Worm (Caenorhabditis elegans) whole organism, L3 larva: ENCODE results near the gene F09E5.16.
"Not testable (repeated sequence)": the region's sequence is repeated elsewhere in the genome, so short reads cannot be mapped to it uniquely, and the experiment has no call there.

ENCODE experiments used
- R02D3.7 ChIP-seq: fragments of 150-350 bp; optimal IDR thresholded peaks from 2 replicates; lab custom pipeline; 2014; ENCODE audit warnings: missing biosample characterization, missing genetic modification characterization
- aly-2 ChIP-seq: fragments of 150-350 bp; optimal IDR thresholded peaks from 2 replicates; lab custom pipeline; 2014; ENCODE audit warnings: missing biosample characterization, missing genetic modification characterization
- ceh-16 ChIP-seq: sonication (generic microtip); optimal IDR thresholded peaks from 2 replicates; lab custom pipeline; 2017; ENCODE audit warnings: missing biosample characterization, missing genetic modification characterization
- ceh-28 ChIP-seq: fragments of 150-350 bp; optimal IDR thresholded peaks from 2 replicates; lab custom pipeline; 2014; ENCODE audit warnings: missing biosample characterization, missing genetic modification reagents, missing genetic modification characterization
- ceh-82 ChIP-seq: fragments of 150-350 bp; optimal IDR thresholded peaks from 2 replicates; lab custom pipeline; 2014; ENCODE audit warnings: missing biosample characterization, missing genetic modification characterization
- ceh-9 ChIP-seq: sonication (generic microtip); optimal IDR thresholded peaks from 2 replicates; lab custom pipeline; 2018; ENCODE audit warnings: missing biosample characterization, missing genetic modification characterization
- daf-12 ChIP-seq: fragments of 150-350 bp; optimal IDR thresholded peaks from 2 replicates; lab custom pipeline; 2014; ENCODE audit warnings: missing biosample characterization, missing genetic modification reagents, missing genetic modification characterization
- egl-27 ChIP-seq: sonication (generic microtip); optimal IDR thresholded peaks from 4 replicates; lab custom pipeline; 2017; ENCODE audit warnings: missing biosample characterization, missing genetic modification reagents, missing genetic modification characterization
- egl-5 ChIP-seq: fragments of 150-350 bp; optimal IDR thresholded peaks from 2 replicates; lab custom pipeline; 2017; ENCODE audit warnings: missing biosample characterization, missing genetic modification reagents, missing genetic modification characterization, inconsistent platforms
- elt-2 ChIP-seq: sonication (generic microtip); optimal IDR thresholded peaks from 2 replicates; lab custom pipeline; 2016; ENCODE audit warnings: missing genetic modification reagents, mild to moderate bottlenecking, missing genetic modification characterization, missing compliant biosample characterization
- elt-3 ChIP-seq, 3 experiments: fragments of 150-350 bp in 1 of 3; sonication (generic microtip) in 2 of 3; optimal IDR thresholded peaks; 2 replicates in 2 of 3; 4 replicates in 1 of 3; lab custom pipeline; 2014 to 2017; ENCODE audit warnings: missing biosample characterization in 3 of 3, missing genetic modification characterization in 3 of 3
- eor-1 ChIP-seq, 2 experiments: fragments of 150-350 bp; optimal IDR thresholded peaks; 2 replicates each; lab custom pipeline; 2014 to 2018; ENCODE audit warnings: missing biosample characterization in 2 of 2, missing genetic modification characterization in 2 of 2
- fkh-10 ChIP-seq: sonication (generic microtip); optimal IDR thresholded peaks from 2 replicates; lab custom pipeline; 2017; ENCODE audit warnings: missing biosample characterization, missing genetic modification reagents, missing genetic modification characterization
- hmg-11 ChIP-seq: sonication (generic microtip); optimal IDR thresholded peaks from 2 replicates; lab custom pipeline; 2016; ENCODE audit warnings: missing genetic modification characterization, missing compliant biosample characterization
- jun-1 ChIP-seq: fragments of 150-350 bp; optimal IDR thresholded peaks from 2 replicates; lab custom pipeline; 2014; ENCODE audit warnings: missing biosample characterization, missing genetic modification reagents, missing genetic modification characterization
- lin-15B ChIP-seq: fragments of 150-350 bp; optimal IDR thresholded peaks from 2 replicates; lab custom pipeline; 2014; ENCODE audit warnings: missing biosample characterization, missing genetic modification characterization
- lin-39 ChIP-seq: fragments of 150-350 bp; optimal IDR thresholded peaks from 2 replicates; lab custom pipeline; 2018; ENCODE audit warnings: missing biosample characterization, missing genetic modification reagents, missing genetic modification characterization
- lsy-12 ChIP-seq: sonication (generic microtip); optimal IDR thresholded peaks from 2 replicates; lab custom pipeline; 2016; ENCODE audit warnings: mild to moderate bottlenecking, missing genetic modification characterization, missing compliant biosample characterization
- mdl-1 ChIP-seq: fragments of 150-350 bp; optimal IDR thresholded peaks from 2 replicates; lab custom pipeline; 2014; ENCODE audit warnings: missing biosample characterization, missing genetic modification characterization
- mml-1 ChIP-seq: fragments of 150-350 bp; sonication (generic microtip); optimal IDR thresholded peaks from 3 replicates; lab custom pipeline; 2014; ENCODE audit warnings: missing biosample characterization, missing genetic modification characterization
- nfya-1 ChIP-seq: sonication (generic microtip); optimal IDR thresholded peaks from 2 replicates; lab custom pipeline; 2017; ENCODE audit warnings: missing genetic modification characterization, mild to moderate bottlenecking, missing compliant biosample characterization, antibody characterized with exemption, moderate library complexity; ENCODE audit not compliant: insufficient read depth
- nhr-11 ChIP-seq: fragments of 150-350 bp; optimal IDR thresholded peaks from 2 replicates; lab custom pipeline; 2014; ENCODE audit warnings: missing biosample characterization, missing genetic modification characterization
- nhr-23 ChIP-seq: fragments of 150-350 bp; optimal IDR thresholded peaks from 2 replicates; lab custom pipeline; 2014; ENCODE audit warnings: missing biosample characterization, missing genetic modification reagents, missing genetic modification characterization
- nhr-25 ChIP-seq: sonication (generic microtip); optimal IDR thresholded peaks from 2 replicates; lab custom pipeline; 2017; ENCODE audit warnings: missing biosample characterization, missing genetic modification characterization
- nhr-28 ChIP-seq: fragments of 150-350 bp; optimal IDR thresholded peaks from 2 replicates; lab custom pipeline; 2014; ENCODE audit warnings: missing biosample characterization, missing genetic modification characterization
- nhr-43 ChIP-seq: sonication (generic microtip); optimal IDR thresholded peaks from 2 replicates; lab custom pipeline; 2016; ENCODE audit warnings: mild to moderate bottlenecking, missing genetic modification characterization, missing compliant biosample characterization; ENCODE audit not compliant: poor library complexity, severe bottlenecking
- nhr-67 ChIP-seq: fragments of 150-350 bp; optimal IDR thresholded peaks from 2 replicates; lab custom pipeline; 2014; ENCODE audit warnings: missing biosample characterization, missing genetic modification characterization
- nhr-76 ChIP-seq: fragments of 150-350 bp; sonication (generic microtip); optimal IDR thresholded peaks from 5 replicates; lab custom pipeline; 2014; ENCODE audit warnings: missing biosample characterization, missing genetic modification characterization
- nhr-77 ChIP-seq: fragments of 150-350 bp; optimal IDR thresholded peaks from 2 replicates; lab custom pipeline; 2014; ENCODE audit warnings: missing biosample characterization, missing genetic modification characterization
- pha-4 ChIP-seq: fragments of 150-350 bp; optimal IDR thresholded peaks from 2 replicates; lab custom pipeline; 2014; ENCODE audit warnings: missing biosample characterization, missing genetic modification reagents, missing genetic modification characterization
- snpc-4 ChIP-seq: fragments of 150-350 bp; optimal IDR thresholded peaks from 2 replicates; lab custom pipeline; 2014; ENCODE audit warnings: missing biosample characterization, missing genetic modification characterization
- tbx-2 ChIP-seq: sonication (generic microtip); optimal IDR thresholded peaks from 2 replicates; lab custom pipeline; 2016; ENCODE audit warnings: mild to moderate bottlenecking, missing genetic modification characterization, missing compliant biosample characterization
- unc-39 ChIP-seq: sonication (generic microtip); optimal IDR thresholded peaks from 4 replicates; lab custom pipeline; 2017; ENCODE audit warnings: missing biosample characterization, missing genetic modification characterization
- unc-62 ChIP-seq: fragments of 150-350 bp; sonication (generic microtip); optimal IDR thresholded peaks from 4 replicates; lab custom pipeline; 2014; ENCODE audit warnings: missing biosample characterization, missing genetic modification reagents, missing genetic modification characterization

F09E5.16 gene

DNA sequence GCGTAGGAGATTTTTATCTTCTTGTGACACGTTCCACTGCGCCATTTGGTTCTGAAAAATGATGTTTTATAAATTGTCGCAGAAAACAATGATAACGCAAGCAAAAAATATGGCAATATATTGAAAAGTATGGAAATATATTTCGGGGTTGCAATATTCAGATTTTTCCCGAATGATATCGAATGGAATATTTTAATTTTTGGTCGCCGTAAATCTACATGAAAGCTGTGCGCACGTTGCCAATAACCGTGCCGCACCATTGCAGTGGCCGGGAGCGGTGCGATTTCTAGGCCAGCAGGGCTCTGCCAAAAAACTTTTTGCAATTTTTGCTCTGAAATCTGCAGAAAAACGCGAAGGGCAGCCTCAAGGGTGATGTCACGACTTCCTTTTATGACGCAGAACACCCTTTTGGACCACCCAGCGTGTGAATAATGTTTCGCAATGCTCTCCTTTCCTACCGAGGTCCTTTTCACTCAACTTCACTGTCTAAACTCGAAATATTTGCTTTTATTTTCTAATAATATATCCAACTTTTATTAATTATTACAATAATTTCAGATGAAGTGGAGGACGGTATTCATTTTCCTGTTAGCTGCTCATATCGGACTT, 7.3 kb downstream of the F09E5.16 start, which contains the start of the genes F09E5.11 and bmy-1 (continued):
- peak; percentile 81 for TF ChIP-seq snpc-4 (tag; lab: Kevin White, UChicago)
- peak; percentile 70 for TF ChIP-seq ceh-28 (tag; lab: Kevin White, UChicago)
- TF ChIP-seq mml-1: no peak

DNA sequence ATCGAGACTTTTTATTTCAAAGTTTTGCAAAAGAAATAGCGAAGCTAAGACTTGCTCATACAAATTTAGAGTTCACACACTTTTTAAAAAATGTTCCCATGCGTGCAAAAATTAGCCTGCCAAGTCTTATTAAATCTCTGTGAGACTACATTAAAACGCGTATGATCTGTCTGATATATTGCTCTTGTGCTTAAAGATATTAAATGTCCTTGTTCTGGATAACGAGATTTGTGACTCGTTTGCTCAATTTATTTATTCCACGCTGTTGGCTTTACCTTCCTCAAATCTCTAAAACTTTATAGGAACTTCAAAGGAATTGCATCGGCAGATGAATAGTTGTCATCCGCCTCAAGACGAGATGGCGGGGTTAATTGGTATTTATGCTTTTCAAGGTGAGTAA, 10.2 kb downstream of the F09E5.16 start, which contains the start of gene srg-69:
Gene srg-69 (plus strand): TSS at position 301 of the 400 bp plus-strand sequence.
- TF ChIP-seq fkh-10 (no peak), mdl-1 (no peak), aly-2 (tag; lab: Kevin White, UChicago) (no peak), elt-3 (tag; optimal IDR thresholded peaks at IDR 0.05; lab: Kevin White, UChicago) (no peak), ceh-82 (no peak), daf-12 (tag; lab: Kevin White, UChicago) (no peak), egl-27 (tag; lab: Kevin White, UChicago) (no peak), tbx-2 (no peak), nfya-1 (tag; lab: Kevin White, UChicago) (no peak), lin-15B (tag; lab: Kevin White, UChicago) (no peak), pha-4 (tag; lab: Kevin White, UChicago) (no peak), nhr-28 (tag; lab: Kevin White, UChicago) (no peak), hmg-11 (tag; lab: Kevin White, UChicago) (no peak), nhr-77 (tag; lab: Kevin White, UChicago) (no peak), nhr-43 (no peak)
- TF ChIP-seq, all 47 proteins: peak for 0

DNA sequence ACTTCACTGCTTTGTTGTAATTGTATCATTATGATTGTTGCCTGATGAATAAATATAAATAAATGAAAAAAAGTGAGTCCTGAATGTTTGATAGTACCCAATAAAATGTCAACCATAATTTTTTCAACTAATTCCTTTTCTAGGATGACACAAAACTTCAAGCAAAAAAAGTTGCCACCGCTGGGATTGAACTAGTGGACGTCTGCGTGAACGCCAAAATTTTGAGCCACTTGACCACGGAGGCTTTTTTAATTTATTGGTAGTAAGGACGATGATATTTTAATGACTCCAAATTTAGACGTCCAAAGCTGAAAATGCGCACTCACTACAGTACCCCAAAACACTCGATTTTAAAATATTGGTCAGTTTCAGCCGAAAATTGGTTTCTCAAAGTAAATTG, 11.9 kb downstream of the F09E5.16 start:
- peak; percentile 70 for TF ChIP-seq nhr-43
- no peak for TF ChIP-seq unc-39 (tag; lab: Kevin White, UChicago)
- TF ChIP-seq elt-2 (tag; lab: Kevin White, UChicago): peak; percentile 37
- no peak for TF ChIP-seq nhr-11
- TF ChIP-seq nhr-77 (tag; lab: Kevin White, UChicago): no peak
- peak; percentile 70 for TF ChIP-seq lsy-12

DNA sequence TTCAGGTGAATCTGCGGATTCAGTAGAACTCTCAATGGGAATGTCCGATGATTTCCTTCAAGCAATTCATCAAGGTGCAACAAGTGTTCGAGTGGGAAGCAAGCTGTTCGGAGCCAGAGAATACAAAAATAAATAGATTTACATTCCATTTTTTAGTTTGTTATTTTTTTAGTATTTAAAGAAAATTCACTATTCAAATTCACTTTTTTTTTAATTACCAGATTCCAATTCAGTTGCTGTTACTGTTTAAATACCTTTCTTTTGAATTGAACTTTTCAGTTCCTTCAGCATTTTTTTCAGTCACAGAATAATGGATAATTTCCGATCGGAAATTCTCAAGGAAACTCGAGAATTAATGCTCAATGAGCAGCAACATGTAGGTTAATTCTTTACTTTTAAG, 13.7 kb downstream of the F09E5.16 start, which contains the start of gene F09E5.7:
Gene F09E5.7 (plus strand): TSS at position 301 of the 400 bp plus-strand sequence.
- TF ChIP-seq pha-4 (tag; lab: Kevin White, UChicago): no peak
- no peak for TF ChIP-seq ceh-16 (tag; lab: Kevin White, UChicago)
- no peak for TF ChIP-seq ceh-28 (tag; lab: Kevin White, UChicago)
- TF ChIP-seq nhr-76 (tag; lab: Kevin White, UChicago): no peak
- no peak for TF ChIP-seq unc-62 (GFP tag; lab: Kevin White, UChicago)
- TF ChIP-seq ceh-9 (tag; lab: Kevin White, UChicago): no peak
- TF ChIP-seq eor-1 (tag; optimal IDR thresholded peaks at IDR 0.05; lab: Kevin White, UChicago): no peak
- TF ChIP-seq nhr-25 (tag; lab: Kevin White, UChicago): no peak
- no peak for TF ChIP-seq lsy-12
- no peak for TF ChIP-seq nhr-77 (tag; lab: Kevin White, UChicago)

DNA sequence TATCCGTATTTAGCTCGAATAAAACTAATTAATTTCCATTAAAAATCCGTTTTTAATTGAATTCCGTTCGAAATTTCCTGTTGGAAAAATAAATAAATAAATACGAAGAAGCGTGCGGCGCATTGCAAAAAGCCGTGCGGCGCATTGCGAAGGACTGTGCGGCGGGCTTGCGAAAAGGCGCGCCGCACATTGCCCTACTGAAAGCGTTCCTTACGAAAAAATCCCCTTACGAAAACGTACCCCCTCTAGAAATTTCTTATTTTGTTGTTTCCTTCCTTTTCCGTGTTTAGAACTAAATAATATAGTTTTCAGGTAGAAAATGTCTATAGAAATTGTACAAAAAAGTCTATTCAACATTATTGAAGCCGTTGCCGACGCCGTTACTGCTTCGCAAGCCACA, 15.2 kb downstream of the F09E5.16 start, which contains the start of gene F09E5.8:
Gene F09E5.8 (plus strand): TSS at position 313 of the 400 bp plus-strand sequence.
- TF ChIP-seq nhr-67; R02D3.7 (tag; lab: Kevin White, UChicago); ceh-9 (tag; lab: Kevin White, UChicago): not testable (repeated sequence)

DNA sequence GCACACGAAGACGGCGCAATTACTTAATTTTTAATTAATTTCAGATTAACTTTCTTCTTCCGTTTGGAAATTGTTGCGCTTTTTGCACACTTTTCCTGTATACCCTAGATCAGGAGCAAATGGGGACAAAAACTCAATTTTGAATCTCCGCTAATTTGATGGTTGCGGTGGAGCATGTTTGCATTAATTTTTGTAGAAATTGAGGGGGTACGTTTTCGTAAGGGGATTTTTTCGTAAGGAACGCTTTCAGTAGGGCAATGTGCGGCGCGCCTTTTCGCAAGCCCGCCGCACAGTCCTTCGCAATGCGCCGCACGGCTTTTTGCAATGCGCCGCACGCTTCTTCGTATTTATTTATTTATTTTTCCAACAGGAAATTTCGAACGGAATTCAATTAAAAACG, 19.2 kb downstream of the F09E5.16 start:
- peak; percentile 47 for TF ChIP-seq lin-15B (tag; lab: Kevin White, UChicago)
- TF ChIP-seq elt-2 (tag; lab: Kevin White, UChicago): peak; percentile 62
- peak; percentile 74 for TF ChIP-seq nfya-1 (tag; lab: Kevin White, UChicago)
- TF ChIP-seq egl-5: peak; percentile 11
- peak; percentile 42 for TF ChIP-seq ceh-28 (tag; lab: Kevin White, UChicago)
- peak; percentile 31 for TF ChIP-seq jun-1 (tag; lab: Kevin White, UChicago)
- peak; percentile 52 for TF ChIP-seq lin-39 (tag; lab: Kevin White, UChicago)
- peak; percentile 61 for TF ChIP-seq R02D3.7 (tag; lab: Kevin White, UChicago)
- peak; percentile 19 for TF ChIP-seq ceh-82
- peak; percentile 43 for TF ChIP-seq nhr-43
- TF ChIP-seq nhr-25 (tag; lab: Kevin White, UChicago): peak; percentile 57
- TF ChIP-seq pha-4 (tag; lab: Kevin White, UChicago): peak; percentile 72
- peak; percentile 74 for TF ChIP-seq nhr-23 (tag; lab: Kevin White, UChicago)
